Fruit fly (Drosophila melanogaster) S2 (cell line): ENCODE results near the gene CG11369.

Source experiments
- CG8478 ChIP-seq: fragments of >200 bp; optimal IDR thresholded peaks from 2 replicates; lab custom pipeline; 2018
- CTCF ChIP-seq, 2 experiments: fragments of >200 bp; optimal IDR thresholded peaks; 2 replicates each; lab custom pipeline; 2018

- no peak for TF ChIP-seq CG8478 (lab: Kevin White, UChicago)
- no peak for TF ChIP-seq CTCF (optimal IDR thresholded peaks at IDR 0.05; lab: Kevin White, UChicago)
Observed at dm6 chrX:7550704-7551103, 23.4 kb upstream of the CG11369 start.
